Fruit fly (Drosophila melanogaster): ENCODE results near the gene qin.

Gene qin

dm6 chr3R:18559569-18559968 lies 31.3 kb upstream of the qin start, which contains the start of gene CG7691:
TSS of gene CG7691 (plus strand) at chr3R:18559869.
- TF ChIP-seq tgo (GFP tag; IDR thresholded peaks at IDR 0.05) (no peak), gcm (GFP tag; optimal IDR thresholded peaks at IDR 0.05) (no peak), CG2875 (GFP tag; optimal IDR thresholded peaks at IDR 0.05) (no peak), Doc3 (GFP tag; IDR thresholded peaks at IDR 0.05; ENCODE audit: partially characterized antibody) (no peak), Gsc (GFP tag; IDR thresholded peaks at IDR 0.05) (no peak), CG15073 (GFP tag; optimal IDR thresholded peaks at IDR 0.05) (no peak)

- TF ChIP-seq CG11085 (GFP tag; IDR thresholded peaks at IDR 0.05): no peak
- TF ChIP-seq CG18599 (GFP tag; optimal IDR thresholded peaks at IDR 0.05): no peak
- no peak for TF ChIP-seq CG31224 (GFP tag; IDR thresholded peaks at IDR 0.05)
- TF ChIP-seq ci (GFP tag; IDR thresholded peaks at IDR 0.05): no peak
- no peak for TF ChIP-seq onecut (GFP tag; IDR thresholded peaks at IDR 0.05)
- no peak for TF ChIP-seq CG17359 (tag; optimal IDR thresholded peaks at IDR 0.05)
- no peak for TF ChIP-seq Hsf (GFP tag; optimal IDR thresholded peaks at IDR 0.05)
- no peak for TF ChIP-seq PHDP (tag; optimal IDR thresholded peaks at IDR 0.05)
- TF ChIP-seq CG10274 (GFP tag; optimal IDR thresholded peaks at IDR 0.05): no peak
- TF ChIP-seq zen2 (GFP tag; IDR thresholded peaks at IDR 0.05; ENCODE audit: partially characterized antibody): no peak
- TF ChIP-seq chinmo (GFP tag; IDR thresholded peaks at IDR 0.05; ENCODE audit: partially characterized antibody): no peak
- TF ChIP-seq CG3847 (GFP tag; IDR thresholded peaks at IDR 0.05): no peak
- TF ChIP-seq ftz-f1 (GFP tag; optimal IDR thresholded peaks at IDR 0.05): no peak
- no peak for TF ChIP-seq zfh2 (GFP tag; optimal IDR thresholded peaks at IDR 0.05)
- no peak for TF ChIP-seq Sox100B (GFP tag; optimal IDR thresholded peaks at IDR 0.05)
- no peak for TF ChIP-seq maf-S (GFP tag; optimal IDR thresholded peaks at IDR 0.05)
- no peak for TF ChIP-seq CG15514 (GFP tag; optimal IDR thresholded peaks at IDR 0.05)
- no peak for TF ChIP-seq ssp (GFP tag; IDR thresholded peaks at IDR 0.05)
- TF ChIP-seq lab (GFP tag; optimal IDR thresholded peaks at IDR 0.05): no peak
- no peak for TF ChIP-seq nau (GFP tag; optimal IDR thresholded peaks at IDR 0.05)
These were observed 25.8 kb upstream of the qin start, which contains the start of the genes CG43210 and hemo for dm6 chr3R:18565073-18565472. TSS of gene CG43210 (minus strand) at chr3R:18565173. TSS of gene hemo (minus strand) at chr3R:18565173.

- peak; percentile 43 for TF ChIP-seq ERR (GFP tag; optimal IDR thresholded peaks at IDR 0.05)
- TF ChIP-seq sens (GFP tag): peak; percentile 46
- no peak for TF ChIP-seq inv (GFP tag; IDR thresholded peaks at IDR 0.05; ENCODE audit: partially characterized antibody)
- no peak for TF ChIP-seq unc-4 (GFP tag; IDR thresholded peaks at IDR 0.05; ENCODE audit: partially characterized antibody)
- no peak for TF ChIP-seq ab (GFP tag; optimal IDR thresholded peaks at IDR 0.05)
- no peak for TF ChIP-seq C15 (GFP tag; IDR thresholded peaks at IDR 0.05)
- no peak for TF ChIP-seq Vsx1 (GFP tag; optimal IDR thresholded peaks at IDR 0.05)
- no peak for TF ChIP-seq CG7987 (GFP tag; optimal IDR thresholded peaks at IDR 0.05)
- peak; percentile 47; the same call in 1 of the 3 replicates for TF ChIP-seq z (GFP tag; IDR thresholded peaks at IDR 0.05)
- TF ChIP-seq ftz-f1 (GFP tag; optimal IDR thresholded peaks at IDR 0.05): peak; percentile 41
- TF ChIP-seq CG7271 (tag; optimal IDR thresholded peaks at IDR 0.05): no peak
- TF ChIP-seq tin (GFP tag; optimal IDR thresholded peaks at IDR 0.05): no peak
- TF ChIP-seq CG13287 (GFP tag; IDR thresholded peaks at IDR 0.05; ENCODE audit: partially characterized antibody): no peak
- no peak for TF ChIP-seq kni (GFP tag; optimal IDR thresholded peaks at IDR 0.05)
- peak in 1 of 2 experiments; percentile 90 for TF ChIP-seq Pdp1 (GFP tag; optimal IDR thresholded peaks at IDR 0.05)
- no peak for TF ChIP-seq CG17385 (GFP tag; optimal IDR thresholded peaks at IDR 0.05)
- no peak for TF ChIP-seq CG9727 (GFP tag; optimal IDR thresholded peaks at IDR 0.05)
- no peak for TF ChIP-seq CG15073 (GFP tag; optimal IDR thresholded peaks at IDR 0.05)
- no peak for TF ChIP-seq Hr39 (optimal IDR thresholded peaks at IDR 0.05)
- no peak for TF ChIP-seq Meics (GFP tag; optimal IDR thresholded peaks at IDR 0.05)
- TF ChIP-seq tap (tag; optimal IDR thresholded peaks at IDR 0.05): no peak
- no peak for TF ChIP-seq Gsc (GFP tag; IDR thresholded peaks at IDR 0.05)
- no peak for TF ChIP-seq Opbp (GFP tag; IDR thresholded peaks at IDR 0.05; ENCODE audit: partially characterized antibody)
These were observed 18.5 kb upstream of the qin start for dm6 chr3R:18572240-18572803.

All from whole organism, embryonic.